Worm (Caenorhabditis elegans) whole organism, young adult: ENCODE measurements around the gene F26F12.3.

ENCODE experiments used
- C06A6.2 ChIP-seq: fragments of 200-800 bp; sonication (Bioruptor generic); conservative IDR thresholded peaks from 2 replicates; pipeline ENCODE4 v1.3.6; 2022; ENCODE audit warnings: missing genetic modification characterization, missing compliant biosample characterization
- C17E4.6 ChIP-seq: fragments of 200-800 bp; sonication (Bioruptor generic); IDR thresholded peaks from 2 replicates; pipeline ENCODE4 v1.3.6; 2022; ENCODE audit warnings: missing genetic modification reagents, missing genetic modification characterization, missing compliant biosample characterization
- F23B12.7 ChIP-seq: sonication (generic microtip); optimal IDR thresholded peaks from 2 replicates; lab custom pipeline; 2017; ENCODE audit warnings: missing genetic modification characterization, mild to moderate bottlenecking, missing compliant biosample characterization, antibody characterized with exemption, moderate library complexity; ENCODE audit not compliant: insufficient read depth
- F33H1.4 ChIP-seq: fragments of 200-800 bp; sonication (Bioruptor generic); IDR thresholded peaks from 2 replicates; pipeline ENCODE4 v1.3.6; 2022; ENCODE audit warnings: missing genetic modification reagents, missing genetic modification characterization, missing compliant biosample characterization
- F57C9.4 ChIP-seq: sonication (generic microtip); optimal IDR thresholded peaks from 2 replicates; lab custom pipeline; 2017; ENCODE audit warnings: mild to moderate bottlenecking, missing genetic modification characterization, missing compliant biosample characterization
- T26A5.8 ChIP-seq: sonication (generic microtip); optimal IDR thresholded peaks from 2 replicates; lab custom pipeline; 2016; ENCODE audit warnings: missing genetic modification characterization, missing compliant biosample characterization
- ZK185.1 ChIP-seq: sonication (generic microtip); optimal IDR thresholded peaks from 2 replicates; lab custom pipeline; 2016; ENCODE audit warnings: mild to moderate bottlenecking, missing genetic modification characterization, missing compliant biosample characterization; ENCODE audit not compliant: poor library complexity, severe bottlenecking
- akir-1 ChIP-seq: fragments of 200-800 bp; sonication (Bioruptor generic); optimal IDR thresholded peaks from 2 replicates; lab custom pipeline; 2018; ENCODE audit warnings: mild to moderate bottlenecking, missing genetic modification characterization, moderate library complexity, missing compliant biosample characterization
- attf-6 ChIP-seq: fragments of 200-800 bp; sonication (Bioruptor generic); IDR thresholded peaks from 2 replicates; pipeline ENCODE4 v1.3.6; 2022; ENCODE audit warnings: missing genetic modification reagents, missing genetic modification characterization, missing compliant biosample characterization
- bed-2 ChIP-seq: fragments of 200-800 bp; sonication (Bioruptor generic); IDR thresholded peaks from 2 replicates; pipeline ENCODE4 v1.3.6; 2022; ENCODE audit warnings: missing genetic modification reagents, missing genetic modification characterization, missing compliant biosample characterization
- cebp-1 ChIP-seq, 2 experiments: fragments of 200-800 bp in 1 of 2; sonication (Bioruptor generic) in 1 of 2; sonication (generic microtip) in 1 of 2; IDR thresholded peaks in 1 of 2; optimal IDR thresholded peaks in 1 of 2; 2 replicates each; pipeline versions ENCODE4 v1.3.6 to Lab custom; 2017 to 2022; ENCODE audit warnings: missing compliant biosample characterization in 2 of 2, missing genetic modification characterization in 2 of 2, mild to moderate bottlenecking in 1 of 2, missing genetic modification reagents in 1 of 2, moderate library complexity in 1 of 2
- ceh-27 ChIP-seq: fragments of 200-800 bp; sonication (Bioruptor generic); optimal IDR thresholded peaks from 2 replicates; lab custom pipeline; 2018; ENCODE audit warnings: mild to moderate bottlenecking, missing genetic modification characterization, moderate library complexity, missing compliant biosample characterization
- ceh-91 ChIP-seq: fragments of 200-800 bp; sonication (Bioruptor generic); IDR thresholded peaks from 2 replicates; pipeline ENCODE4 v1.3.6; 2022; ENCODE audit warnings: missing genetic modification reagents, missing genetic modification characterization, missing compliant biosample characterization
- egl-44 ChIP-seq: fragments of 200-800 bp; sonication (Bioruptor generic); IDR thresholded peaks from 2 replicates; pipeline ENCODE4 v1.3.6; 2022; ENCODE audit warnings: missing genetic modification reagents, missing genetic modification characterization, missing compliant biosample characterization
- fkh-3 ChIP-seq: sonication (generic microtip); optimal IDR thresholded peaks from 2 replicates; lab custom pipeline; 2016; ENCODE audit warnings: mild to moderate bottlenecking, missing genetic modification characterization, missing compliant biosample characterization
- hlh-26 ChIP-seq: fragments of 200-800 bp; sonication (Bioruptor generic); conservative IDR thresholded peaks from 2 replicates; pipeline ENCODE4 v1.3.6; 2022; ENCODE audit warnings: missing genetic modification reagents, missing genetic modification characterization, missing compliant biosample characterization
- hmg-20 ChIP-seq: fragments of 200-800 bp; sonication (Bioruptor generic); IDR thresholded peaks from 2 replicates; pipeline ENCODE4 v1.3.6; 2022; ENCODE audit warnings: missing genetic modification reagents, missing genetic modification characterization, missing compliant biosample characterization
- hrde-1 ChIP-seq: sonication (generic microtip); optimal IDR thresholded peaks from 2 replicates; lab custom pipeline; 2016; ENCODE audit warnings: missing genetic modification characterization, mild to moderate bottlenecking, missing compliant biosample characterization, moderate library complexity, missing genotype, missing genetic modification reagents, borderline replicate concordance
- hsf-1 ChIP-seq: fragments of 200-800 bp; sonication (Bioruptor generic); IDR thresholded peaks from 2 replicates; pipeline ENCODE4 v1.3.6; 2022; ENCODE audit warnings: missing genetic modification reagents, missing genetic modification characterization, missing compliant biosample characterization
- let-607 ChIP-seq, 2 experiments: fragments of 200-800 bp in 1 of 2; sonication (Bioruptor generic) in 1 of 2; sonication (generic microtip) in 1 of 2; optimal IDR thresholded peaks; 2 replicates each; lab custom pipeline; 2016 to 2018; ENCODE audit warnings: mild to moderate bottlenecking in 2 of 2, missing compliant biosample characterization in 2 of 2, missing genetic modification characterization in 2 of 2, moderate library complexity in 2 of 2, missing genotype in 1 of 2
- lin-40 ChIP-seq: sonication (generic microtip); optimal IDR thresholded peaks from 2 replicates; lab custom pipeline; 2016; ENCODE audit warnings: missing genetic modification characterization, mild to moderate bottlenecking, missing compliant biosample characterization, missing genotype, missing genetic modification reagents
- lin-54 ChIP-seq: fragments of 200-800 bp; sonication (Bioruptor generic); optimal IDR thresholded peaks from 2 replicates; lab custom pipeline; 2018; ENCODE audit warnings: mild to moderate bottlenecking, missing genetic modification characterization, missing compliant biosample characterization
- nhr-179 ChIP-seq: sonication (generic microtip); optimal IDR thresholded peaks from 2 replicates; lab custom pipeline; 2016; ENCODE audit warnings: mild to moderate bottlenecking, missing genetic modification characterization, missing compliant biosample characterization
- nhr-27 ChIP-seq: fragments of 200-800 bp; sonication (Bioruptor generic); optimal IDR thresholded peaks from 2 replicates; lab custom pipeline; 2018; ENCODE audit warnings: mild to moderate bottlenecking, missing genetic modification characterization, moderate library complexity, missing compliant biosample characterization
- nhr-90 ChIP-seq: sonication (generic microtip); optimal IDR thresholded peaks from 2 replicates; lab custom pipeline; 2016; ENCODE audit warnings: missing genotype, mild to moderate bottlenecking, missing genetic modification characterization, missing compliant biosample characterization
- pbrm-1 ChIP-seq: fragments of 200-800 bp; sonication (Bioruptor generic); IDR thresholded peaks from 2 replicates; pipeline ENCODE4 v1.3.6; 2022; ENCODE audit warnings: missing genetic modification reagents, missing genetic modification characterization, missing compliant biosample characterization
- rcor-1 ChIP-seq: fragments of 200-800 bp; sonication (Bioruptor generic); IDR thresholded peaks from 2 replicates; pipeline ENCODE4 v1.3.6; 2022; ENCODE audit warnings: missing genetic modification reagents, missing genetic modification characterization, missing compliant biosample characterization
- snpc-1.1 ChIP-seq: sonication (generic microtip); optimal IDR thresholded peaks from 2 replicates; lab custom pipeline; 2017; ENCODE audit warnings: missing genetic modification characterization, mild to moderate bottlenecking, missing compliant biosample characterization, antibody characterized with exemption, moderate library complexity, missing genotype, missing genetic modification reagents; ENCODE audit not compliant: insufficient read depth
- tbx-9 ChIP-seq: sonication (generic microtip); optimal IDR thresholded peaks from 2 replicates; lab custom pipeline; 2016; ENCODE audit warnings: borderline replicate concordance, missing genetic modification characterization, inconsistent platforms, missing compliant biosample characterization
- unc-130 ChIP-seq: sonication (generic microtip); optimal IDR thresholded peaks from 2 replicates; lab custom pipeline; 2016; ENCODE audit warnings: missing genetic modification reagents, missing genetic modification characterization, missing compliant biosample characterization
- xnd-1 ChIP-seq: sonication (generic microtip); optimal IDR thresholded peaks from 2 replicates; lab custom pipeline; 2016; ENCODE audit warnings: missing genotype, missing genetic modification reagents, missing genetic modification characterization, missing compliant biosample characterization
- zfh-2 ChIP-seq: fragments of 200-800 bp; sonication (Bioruptor generic); conservative IDR thresholded peaks from 2 replicates; pipeline ENCODE4 v1.3.6; 2022; ENCODE audit warnings: missing genetic modification reagents, missing genetic modification characterization, missing compliant biosample characterization
- ztf-18 ChIP-seq: sonication (generic microtip); optimal IDR thresholded peaks from 2 replicates; lab custom pipeline; 2016; ENCODE audit warnings: missing genotype, mild to moderate bottlenecking, missing genetic modification characterization, missing compliant biosample characterization
- ztf-3 ChIP-seq: fragments of 200-800 bp; sonication (Bioruptor generic); optimal IDR thresholded peaks from 2 replicates; lab custom pipeline; 2018; ENCODE audit warnings: mild to moderate bottlenecking, missing genetic modification characterization, missing compliant biosample characterization

Gene F26F12.3

DNA sequence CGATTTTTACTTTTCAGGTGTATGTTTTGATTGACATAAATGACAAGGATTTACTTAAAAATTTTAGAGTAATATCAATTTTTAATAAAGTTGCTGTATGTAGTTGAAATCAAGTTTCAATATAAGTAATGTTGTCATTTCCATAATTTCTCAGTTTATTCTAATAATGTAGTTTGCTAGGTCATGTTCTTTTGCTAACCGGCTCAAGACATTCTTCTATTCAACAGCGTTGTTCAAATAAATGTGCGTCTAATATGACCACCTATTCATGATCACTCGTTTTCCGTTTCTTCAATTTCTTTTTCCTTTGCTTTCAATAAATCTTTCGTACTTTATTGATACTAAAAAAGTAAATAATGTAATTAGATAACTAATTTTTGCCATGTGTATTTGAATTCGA lies 34.5 kb upstream of the F26F12.3 start, which contains the start of gene C02G6.3 (continued):
- TF ChIP-seq ztf-3 (GFP tag; lab: Kevin White, UChicago) (no peak), tbx-9 (no peak)

DNA sequence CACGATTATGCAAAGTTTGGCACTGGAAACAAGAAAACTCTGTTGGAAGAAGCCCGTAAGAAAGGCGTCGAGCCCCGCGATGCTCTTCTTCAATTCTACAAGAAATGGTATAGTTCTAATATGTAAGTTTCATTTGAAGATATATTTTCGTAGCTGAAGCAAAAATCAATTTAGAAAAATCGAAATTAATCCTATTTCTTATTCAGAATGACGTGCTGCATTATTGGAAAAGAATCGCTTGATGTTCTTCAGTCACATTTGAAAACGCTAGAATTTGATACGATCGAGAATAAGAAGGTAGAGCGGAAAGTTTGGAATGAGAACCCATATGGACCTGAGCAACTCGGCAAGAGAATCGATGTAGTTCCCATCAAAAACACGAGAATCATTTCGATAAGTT lies 31.4 kb upstream of the F26F12.3 start:
- TF ChIP-seq F57C9.4, result no peak
- no peak for TF ChIP-seq hlh-26 (GFP tag; lab: Robert Waterston, UW)
- no peak for TF ChIP-seq cebp-1 (GFP tag; IDR thresholded peaks at IDR 0.05; lab: Robert Waterston, UW)
- TF ChIP-seq cebp-1 (tag; optimal IDR thresholded peaks at IDR 0.05; lab: Kevin White, UChicago), result no peak
- TF ChIP-seq F23B12.7 (tag; lab: Kevin White, UChicago), result no peak
- no peak for TF ChIP-seq ceh-91 (GFP tag; lab: Robert Waterston, UW)
- TF ChIP-seq ztf-18, result no peak
- no peak for TF ChIP-seq hrde-1
- no peak for TF ChIP-seq F33H1.4 (GFP tag; lab: Robert Waterston, UW)
- TF ChIP-seq hsf-1 (GFP tag; lab: Robert Waterston, UW), result no peak
- TF ChIP-seq fkh-3, result no peak

DNA sequence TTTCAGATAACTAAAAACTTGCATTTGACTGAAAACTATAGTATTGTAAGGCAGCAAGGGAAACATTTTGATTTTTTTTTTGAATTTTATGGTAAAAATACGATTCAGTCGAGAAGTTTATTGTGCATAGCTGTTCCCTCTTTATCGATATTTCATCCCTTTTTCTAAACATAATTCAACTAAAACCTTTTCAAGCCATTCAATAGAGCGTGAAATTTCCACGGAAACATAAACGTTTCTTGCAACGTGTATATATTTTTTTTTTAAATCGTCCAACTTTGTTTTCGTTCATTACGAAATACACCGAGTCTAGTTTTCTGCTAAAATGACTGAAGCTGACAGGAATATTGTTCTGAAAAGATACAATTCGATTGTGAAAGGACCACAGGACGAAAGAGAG lies 26.2 kb upstream of the F26F12.3 start, which contains the start of gene C02G6.2:
Gene C02G6.2, plus strand, starts transcription at position 301 of the 400 bp plus-strand sequence.
- TF ChIP-seq ZK185.1 (tag; lab: Kevin White, UChicago) (no peak), let-607 (tag; optimal IDR thresholded peaks at IDR 0.05; lab: Kevin White, UChicago) (no peak), zfh-2 (GFP tag; lab: Robert Waterston, UW) (no peak), bed-2 (GFP tag; lab: Robert Waterston, UW) (no peak)

DNA sequence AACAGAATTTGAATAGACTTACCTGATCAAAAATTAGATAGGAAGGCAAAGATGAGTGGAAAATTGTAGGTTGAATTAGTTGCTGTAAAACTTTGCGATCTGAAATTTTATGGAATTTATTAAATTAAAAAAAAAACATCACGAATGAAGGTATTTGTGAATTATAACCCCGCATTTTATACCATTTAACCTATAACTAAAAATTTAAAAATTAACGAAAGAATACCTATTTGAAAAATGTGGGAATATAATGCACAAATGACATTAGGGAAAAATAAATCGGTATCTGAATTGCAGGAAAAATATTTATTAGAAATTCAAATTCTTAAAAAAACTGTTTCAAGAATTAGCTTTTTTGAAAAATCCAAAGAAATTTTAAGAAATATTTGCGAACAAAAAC lies 23.7 kb upstream of the F26F12.3 start, which contains the start of gene F26F12.4:
Gene F26F12.4, minus strand, starts transcription at position 101 of the 400 bp plus-strand sequence.
- TF ChIP-seq C06A6.2 (GFP tag; lab: Robert Waterston, UW) (no peak), T26A5.8 (tag; lab: Kevin White, UChicago) (no peak), akir-1 (GFP tag; lab: Kevin White, UChicago) (no peak), nhr-90 (no peak), snpc-1.1 (tag; lab: Kevin White, UChicago) (no peak), xnd-1 (tag; lab: Kevin White, UChicago) (no peak), fkh-3 (no peak)

DNA sequence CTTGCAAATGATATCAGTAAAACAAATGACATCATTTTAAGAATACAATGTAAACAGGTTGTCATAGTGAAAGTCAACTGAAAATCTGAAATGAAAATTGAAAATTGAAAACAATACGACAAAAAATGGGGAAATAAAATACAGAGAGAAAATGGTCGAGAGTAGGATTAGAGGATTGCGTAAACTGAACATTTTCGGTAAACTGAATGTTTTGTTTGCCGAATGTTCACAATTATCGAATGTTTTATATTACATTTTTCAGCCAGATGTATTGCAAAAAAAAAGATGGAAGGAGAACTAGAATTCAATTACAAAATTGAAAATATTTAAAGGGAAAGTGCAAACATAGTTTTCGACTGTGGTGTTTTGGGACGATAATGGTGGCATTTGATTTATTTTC lies 19.6 kb upstream of the F26F12.3 start, which contains the start of gene F26F12.5:
Gene F26F12.5, minus strand, starts transcription at position 101 of the 400 bp plus-strand sequence.
- TF ChIP-seq lin-40 (tag; lab: Kevin White, UChicago) (no peak), hmg-20 (GFP tag; lab: Robert Waterston, UW) (no peak), attf-6 (GFP tag; lab: Robert Waterston, UW) (no peak), nhr-27 (tag; lab: Kevin White, UChicago) (no peak), lin-54 (GFP tag; lab: Kevin White, UChicago) (no peak), unc-130 (GFP tag; lab: Kevin White, UChicago) (no peak), ceh-27 (GFP tag; lab: Kevin White, UChicago) (no peak), rcor-1 (GFP tag; lab: Robert Waterston, UW) (no peak), nhr-179 (tag; lab: Kevin White, UChicago) (no peak), xnd-1 (tag; lab: Kevin White, UChicago) (no peak), egl-44 (no peak), pbrm-1 (GFP tag; lab: Robert Waterston, UW) (no peak), C17E4.6 (GFP tag; lab: Robert Waterston, UW) (no peak), tbx-9 (no peak), zfh-2 (GFP tag; lab: Robert Waterston, UW) (no peak)
